Worm (Caenorhabditis elegans) whole organism, young adult: ENCODE results near the gene hipr-1.

Source experiments
- B0035.1 ChIP-seq: sonication (generic microtip); optimal IDR thresholded peaks from 2 replicates; lab custom pipeline; 2016; ENCODE audit warnings: missing genetic modification characterization, mild to moderate bottlenecking, missing compliant biosample characterization, missing genotype, missing genetic modification reagents
- B0261.1 ChIP-seq: sonication (generic microtip); optimal IDR thresholded peaks from 2 replicates; lab custom pipeline; 2016; ENCODE audit warnings: mild to moderate bottlenecking, missing genetic modification characterization, moderate library complexity, missing compliant biosample characterization
- C06A6.2 ChIP-seq: fragments of 200-800 bp; sonication (Bioruptor generic); conservative IDR thresholded peaks from 2 replicates; pipeline ENCODE4 v1.3.6; 2022; ENCODE audit warnings: missing genetic modification characterization, missing compliant biosample characterization
- C17E4.6 ChIP-seq: fragments of 200-800 bp; sonication (Bioruptor generic); IDR thresholded peaks from 2 replicates; pipeline ENCODE4 v1.3.6; 2022; ENCODE audit warnings: missing genetic modification reagents, missing genetic modification characterization, missing compliant biosample characterization
- Y56A3A.18 ChIP-seq: fragments of 200-800 bp; sonication (Bioruptor generic); IDR thresholded peaks from 2 replicates; pipeline ENCODE4 v1.3.6; 2022; ENCODE audit warnings: missing genetic modification reagents, missing genetic modification characterization, missing compliant biosample characterization
- Y79H2A.3 ChIP-seq: fragments of 200-800 bp; sonication (Bioruptor generic); conservative IDR thresholded peaks from 2 replicates; pipeline ENCODE4 v1.3.6; 2022; ENCODE audit warnings: missing genetic modification reagents, missing genetic modification characterization, missing compliant biosample characterization
- akir-1 ChIP-seq: fragments of 200-800 bp; sonication (Bioruptor generic); optimal IDR thresholded peaks from 2 replicates; lab custom pipeline; 2018; ENCODE audit warnings: mild to moderate bottlenecking, missing genetic modification characterization, moderate library complexity, missing compliant biosample characterization
- aptf-2 ChIP-seq: fragments of 200-800 bp; sonication (Bioruptor generic); conservative IDR thresholded peaks from 2 replicates; pipeline ENCODE4 v1.3.6; 2022; ENCODE audit warnings: missing genetic modification reagents, missing genetic modification characterization, missing compliant biosample characterization
- attf-3 ChIP-seq: fragments of 200-800 bp; sonication (Bioruptor generic); conservative IDR thresholded peaks from 2 replicates; pipeline ENCODE4 v1.3.6; 2022; ENCODE audit warnings: missing genetic modification reagents, missing genetic modification characterization, missing compliant biosample characterization
- ccch-3 ChIP-seq: fragments of 200-800 bp; sonication (Bioruptor generic); optimal IDR thresholded peaks from 2 replicates; lab custom pipeline; 2018; ENCODE audit warnings: mild to moderate bottlenecking, missing genetic modification characterization, missing compliant biosample characterization
- ceh-100 ChIP-seq: fragments of 200-800 bp; sonication (Bioruptor generic); IDR thresholded peaks from 2 replicates; pipeline ENCODE4 v1.3.6; 2022; ENCODE audit warnings: missing genetic modification reagents, missing genetic modification characterization, missing compliant biosample characterization
- ceh-40 ChIP-seq: fragments of 200-800 bp; sonication (Bioruptor generic); IDR thresholded peaks from 2 replicates; pipeline ENCODE4 v1.3.6; 2022; ENCODE audit warnings: missing genetic modification characterization, missing compliant biosample characterization
- ceh-58 ChIP-seq: fragments of 200-800 bp; sonication (Bioruptor generic); IDR thresholded peaks from 2 replicates; pipeline ENCODE4 v1.3.6; 2022; ENCODE audit warnings: missing genetic modification characterization, missing compliant biosample characterization
- dpl-1 ChIP-seq: fragments of 150-350 bp; optimal IDR thresholded peaks from 2 replicates; lab custom pipeline; 2014; ENCODE audit warnings: missing biosample characterization, missing genetic modification reagents, missing genetic modification characterization
- efl-1 ChIP-seq: fragments of 150-350 bp; optimal IDR thresholded peaks from 2 replicates; lab custom pipeline; 2014; ENCODE audit warnings: missing biosample characterization, missing genetic modification reagents, missing genetic modification characterization
- ekl-4 ChIP-seq: fragments of 200-800 bp; sonication (Bioruptor generic); IDR thresholded peaks from 2 replicates; pipeline ENCODE4 v1.3.6; 2022; ENCODE audit warnings: missing genetic modification reagents, missing genetic modification characterization, missing compliant biosample characterization
- fkh-3 ChIP-seq: sonication (generic microtip); optimal IDR thresholded peaks from 2 replicates; lab custom pipeline; 2016; ENCODE audit warnings: mild to moderate bottlenecking, missing genetic modification characterization, missing compliant biosample characterization
- hlh-26 ChIP-seq: fragments of 200-800 bp; sonication (Bioruptor generic); conservative IDR thresholded peaks from 2 replicates; pipeline ENCODE4 v1.3.6; 2022; ENCODE audit warnings: missing genetic modification reagents, missing genetic modification characterization, missing compliant biosample characterization
- hrde-1 ChIP-seq: sonication (generic microtip); optimal IDR thresholded peaks from 2 replicates; lab custom pipeline; 2016; ENCODE audit warnings: missing genetic modification characterization, mild to moderate bottlenecking, missing compliant biosample characterization, moderate library complexity, missing genotype, missing genetic modification reagents, borderline replicate concordance
- let-607 ChIP-seq, 2 experiments: fragments of 200-800 bp in 1 of 2; sonication (Bioruptor generic) in 1 of 2; sonication (generic microtip) in 1 of 2; optimal IDR thresholded peaks; 2 replicates each; lab custom pipeline; 2016 to 2018; ENCODE audit warnings: mild to moderate bottlenecking in 2 of 2, missing compliant biosample characterization in 2 of 2, missing genetic modification characterization in 2 of 2, moderate library complexity in 2 of 2, missing genotype in 1 of 2
- lin-35 ChIP-seq, 3 experiments: fragments of 150-350 bp in 2 of 3; sonication (generic microtip) in 1 of 3; optimal IDR thresholded peaks; 2 replicates each; lab custom pipeline; 2014 to 2018; ENCODE audit warnings: missing biosample characterization in 3 of 3, missing genetic modification characterization in 3 of 3, missing genetic modification reagents in 3 of 3
- madf-3 ChIP-seq: fragments of 200-800 bp; sonication (Bioruptor generic); IDR thresholded peaks from 2 replicates; pipeline ENCODE4 v1.3.6; 2022; ENCODE audit warnings: missing genetic modification reagents, missing genetic modification characterization, missing compliant biosample characterization
- madf-6 ChIP-seq: fragments of 200-800 bp; sonication (Bioruptor generic); IDR thresholded peaks from 2 replicates; pipeline ENCODE4 v1.3.6; 2022; ENCODE audit warnings: missing genetic modification reagents, missing genetic modification characterization, missing compliant biosample characterization
- mxl-1 ChIP-seq: sonication (generic microtip); optimal IDR thresholded peaks from 2 replicates; lab custom pipeline; 2016; ENCODE audit warnings: missing genetic modification characterization, missing compliant biosample characterization
- nfyb-1 ChIP-seq: fragments of 200-800 bp; sonication (Bioruptor generic); IDR thresholded peaks from 2 replicates; pipeline ENCODE4 v1.3.6; 2022; ENCODE audit warnings: missing genetic modification reagents, missing genetic modification characterization, missing compliant biosample characterization
- nhr-179 ChIP-seq: sonication (generic microtip); optimal IDR thresholded peaks from 2 replicates; lab custom pipeline; 2016; ENCODE audit warnings: mild to moderate bottlenecking, missing genetic modification characterization, missing compliant biosample characterization
- nhr-80 ChIP-seq: sonication (generic microtip); optimal IDR thresholded peaks from 2 replicates; lab custom pipeline; 2016; ENCODE audit warnings: missing genetic modification characterization, missing compliant biosample characterization
- pbrm-1 ChIP-seq: fragments of 200-800 bp; sonication (Bioruptor generic); IDR thresholded peaks from 2 replicates; pipeline ENCODE4 v1.3.6; 2022; ENCODE audit warnings: missing genetic modification reagents, missing genetic modification characterization, missing compliant biosample characterization
- rcor-1 ChIP-seq: fragments of 200-800 bp; sonication (Bioruptor generic); IDR thresholded peaks from 2 replicates; pipeline ENCODE4 v1.3.6; 2022; ENCODE audit warnings: missing genetic modification reagents, missing genetic modification characterization, missing compliant biosample characterization
- tbp1 ChIP-seq: fragments of 200-800 bp; sonication (Bioruptor generic); optimal IDR thresholded peaks from 2 replicates; lab custom pipeline; 2018; ENCODE audit warnings: mild to moderate bottlenecking, missing genetic modification characterization, missing compliant biosample characterization
- unc-130 ChIP-seq: sonication (generic microtip); optimal IDR thresholded peaks from 2 replicates; lab custom pipeline; 2016; ENCODE audit warnings: missing genetic modification reagents, missing genetic modification characterization, missing compliant biosample characterization
- ztf-28 ChIP-seq: fragments of 200-800 bp; sonication (Bioruptor generic); IDR thresholded peaks from 2 replicates; pipeline ENCODE4 v1.3.6; 2022; ENCODE audit warnings: missing genetic modification reagents, missing genetic modification characterization, missing compliant biosample characterization
- ztf-6 ChIP-seq: fragments of 200-800 bp; sonication (Bioruptor generic); IDR thresholded peaks from 2 replicates; pipeline ENCODE4 v1.3.6; 2022; ENCODE audit warnings: missing genetic modification reagents, missing genetic modification characterization, missing compliant biosample characterization

hipr-1 gene

ce11 chrIII:8743796-8744404, 23.9 kb downstream of the hipr-1 start, which contains the start of gene ZK370.6:
Gene ZK370.6, minus strand, starts transcription at chrIII:8743846.
- TF ChIP-seq ceh-58 (GFP tag; lab: Robert Waterston, UW) (no peak), C06A6.2 (GFP tag; lab: Robert Waterston, UW) (no peak), ccch-3 (GFP tag; lab: Kevin White, UChicago) (no peak), lin-35 (GFP tag; optimal IDR thresholded peaks at IDR 0.05; lab: Kevin White, UChicago) (no peak), nhr-179 (tag; lab: Kevin White, UChicago) (no peak), ceh-40 (GFP tag; lab: Robert Waterston, UW) (no peak), aptf-2 (GFP tag; lab: Robert Waterston, UW) (no peak), B0035.1 (tag; lab: Kevin White, UChicago) (no peak), hrde-1 (tag; lab: Kevin White, UChicago) (no peak), efl-1 (GFP tag; lab: Kevin White, UChicago) (no peak), ztf-28 (GFP tag; lab: Robert Waterston, UW) (no peak), ekl-4 (GFP tag; lab: Robert Waterston, UW) (no peak), akir-1 (GFP tag; lab: Kevin White, UChicago) (no peak), Y79H2A.3 (GFP tag; lab: Robert Waterston, UW) (no peak), pbrm-1 (GFP tag; lab: Robert Waterston, UW) (no peak)

ce11 chrIII:8744765-8745164, 24.8 kb downstream of the hipr-1 start:
- no peak for TF ChIP-seq hlh-26
- TF ChIP-seq let-607 (tag; optimal IDR thresholded peaks at IDR 0.05; lab: Kevin White, UChicago) = no peak
- no peak for TF ChIP-seq fkh-3 (tag; lab: Kevin White, UChicago)
- no peak for TF ChIP-seq dpl-1 (GFP tag; lab: Kevin White, UChicago)
- no peak for TF ChIP-seq ztf-6
- no peak for TF ChIP-seq rcor-1 (GFP tag; lab: Robert Waterston, UW)
- TF ChIP-seq attf-3 (GFP tag; lab: Robert Waterston, UW) = no peak
- TF ChIP-seq C17E4.6 (GFP tag; lab: Robert Waterston, UW) = no peak
- no peak for TF ChIP-seq B0261.1 (tag; lab: Kevin White, UChicago)
- TF ChIP-seq unc-130 = no peak
- no peak for TF ChIP-seq madf-6 (GFP tag; lab: Robert Waterston, UW)
- TF ChIP-seq ccch-3 (GFP tag; lab: Kevin White, UChicago) = no peak
- TF ChIP-seq, all 124 proteins: peak for 0

ce11 chrIII:8745214-8745613, 25.2 kb downstream of the hipr-1 start:
- no peak for TF ChIP-seq mxl-1 (tag; lab: Kevin White, UChicago)
- TF ChIP-seq tbp1 (GFP tag; lab: Kevin White, UChicago) = no peak
- TF ChIP-seq ccch-3 (GFP tag; lab: Kevin White, UChicago) = no peak
- TF ChIP-seq ceh-100 (GFP tag; lab: Robert Waterston, UW) = no peak

- no peak for TF ChIP-seq madf-3 (GFP tag; lab: Robert Waterston, UW)
- TF ChIP-seq let-607 (tag; optimal IDR thresholded peaks at IDR 0.05; lab: Kevin White, UChicago) = peak in 1 of 2 experiments; percentile 17
- peak; percentile 70 for TF ChIP-seq nhr-80 (tag; lab: Kevin White, UChicago)
- TF ChIP-seq Y56A3A.18 (GFP tag; lab: Robert Waterston, UW) = no peak
- TF ChIP-seq nfyb-1 (GFP tag; lab: Robert Waterston, UW) = no peak
Observed at ce11 chrIII:8748620-8749019, 28.6 kb downstream of the hipr-1 start.
